Fruit fly (Drosophila melanogaster): Measurements from ENCODE around the gene Non2.
A peak's percentile ranks its signal among the peaks of the same experiment; 100 is the strongest.

The Non2 gene

dm6 chr3L:2727023-2727422, 39.8 kb upstream of the Non2 start (continued):
- TF ChIP-seq ac (GFP tag; optimal IDR thresholded peaks at IDR 0.05) = no peak
- peak; percentile 31; the same call in 1 of the 2 replicates for TF ChIP-seq MBD-R2 (GFP tag; IDR thresholded peaks at IDR 0.05)
- no peak for TF ChIP-seq BEAF-32 (GFP tag; optimal IDR thresholded peaks at IDR 0.05)
- no peak for TF ChIP-seq Usf (GFP tag; optimal IDR thresholded peaks at IDR 0.05)
- TF ChIP-seq caup (GFP tag; optimal IDR thresholded peaks at IDR 0.05; ENCODE audit: severe bottlenecking) = peak; percentile 13

- TF ChIP-seq row (GFP tag; IDR thresholded peaks at IDR 0.05) (0 out of 3 replicates have a peak, but pooled peaks have one; percentile 11), CG11504 (tag; optimal IDR thresholded peaks at IDR 0.05) (peak; percentile 2), Mrtf (GFP tag; IDR thresholded peaks at IDR 0.05) (0 out of 3 replicates have a peak, but pooled peaks have one; percentile 17), Eip74EF (GFP tag; optimal IDR thresholded peaks at IDR 0.05) (no peak), CG6689 (GFP tag; IDR thresholded peaks at IDR 0.05) (peak; percentile 19; the same call in 1 of the 2 replicates), Drgx (GFP tag; IDR thresholded peaks at IDR 0.05) (peak; percentile 62; the same call in 1 of the 2 replicates), Hr51 (GFP tag; optimal IDR thresholded peaks at IDR 0.05) (peak in 1 of 2 experiments; percentile 8), CG2889 (GFP tag; IDR thresholded peaks at IDR 0.05) (0 out of 3 replicates have a peak, but pooled peaks have one; percentile 35), Chrac-16 (GFP tag; optimal IDR thresholded peaks at IDR 0.05) (no peak), PHDP (tag; optimal IDR thresholded peaks at IDR 0.05) (no peak), slbo (GFP tag; IDR thresholded peaks at IDR 0.05) (0 out of 2 replicates have a peak, but pooled peaks have one; percentile 13)
These were observed 35.9 kb upstream of the Non2 start for dm6 chr3L:2730911-2731310.

dm6 chr3L:2733208-2733607, 33.6 kb upstream of the Non2 start:
- TF ChIP-seq vvl (GFP tag; IDR thresholded peaks at IDR 0.05) (peak; percentile 78), fd3F (GFP tag; optimal IDR thresholded peaks at IDR 0.05) (peak; percentile 69), Mad (GFP tag; optimal IDR thresholded peaks at IDR 0.05) (peak; percentile 39), al (GFP tag; IDR thresholded peaks at IDR 0.05) (peak; percentile 78), Tbp (GFP tag; optimal IDR thresholded peaks at IDR 0.05) (no peak), CG12104 (GFP tag; optimal IDR thresholded peaks at IDR 0.05) (peak; percentile 34), vnd (GFP tag; IDR thresholded peaks at IDR 0.05; ENCODE audit: partially characterized antibody) (no peak), CG11560 (tag; IDR thresholded peaks at IDR 0.05) (0 out of 3 replicates have a peak, but pooled peaks have one; percentile 57), slou (GFP tag; optimal IDR thresholded peaks at IDR 0.05) (peak; percentile 57), Vsx1 (GFP tag; optimal IDR thresholded peaks at IDR 0.05) (no peak), CG15696 (tag; optimal IDR thresholded peaks at IDR 0.05) (no peak), tin (GFP tag; optimal IDR thresholded peaks at IDR 0.05) (peak; percentile 62), Xrp1 (GFP tag; IDR thresholded peaks at IDR 0.05) (peak; percentile 75), CHES-1-like (GFP tag; optimal IDR thresholded peaks at IDR 0.05) (peak; percentile 58), CG8944 (GFP tag; optimal IDR thresholded peaks at IDR 0.05) (peak; percentile 55), kni (GFP tag; optimal IDR thresholded peaks at IDR 0.05) (no peak), Fer2 (tag; optimal IDR thresholded peaks at IDR 0.05) (no peak), Camta (GFP tag; optimal IDR thresholded peaks at IDR 0.05) (peak; percentile 56), CG32532 (GFP tag; IDR thresholded peaks at IDR 0.05) (peak; percentile 86), CG7271 (tag; optimal IDR thresholded peaks at IDR 0.05) (no peak), YL-1 (GFP tag; optimal IDR thresholded peaks at IDR 0.05) (no peak), CG9876 (GFP tag; optimal IDR thresholded peaks at IDR 0.05) (peak; percentile 38), Dfd (GFP tag; optimal IDR thresholded peaks at IDR 0.05) (no peak), hth (optimal IDR thresholded peaks at IDR 0.05) (no peak), sc (optimal IDR thresholded peaks at IDR 0.05) (no peak), sc (GFP tag; optimal IDR thresholded peaks at IDR 0.05) (no peak), B-H1 (GFP tag; IDR thresholded peaks at IDR 0.05) (peak; percentile 34; the same call in 1 of the 3 replicates), ato (GFP tag; IDR thresholded peaks at IDR 0.05; ENCODE audit: partially characterized antibody) (no peak), CG11456 (GFP tag; IDR thresholded peaks at IDR 0.05) (peak; percentile 72; the same call in 2 of the 3 replicates), Dp (GFP tag; optimal IDR thresholded peaks at IDR 0.05) (no peak), CG3847 (GFP tag; IDR thresholded peaks at IDR 0.05) (peak; percentile 66), en (GFP tag; optimal IDR thresholded peaks at IDR 0.05) (peak; percentile 4), CG8281 (tag; optimal IDR thresholded peaks at IDR 0.05) (no peak)

All from whole organism, embryonic.